Worm (Caenorhabditis elegans) whole organism, L2 larva: ENCODE data around the gene hum-8.

ENCODE experiments used
- ama-1 ChIP-seq: fragments of 150-350 bp; optimal IDR thresholded peaks from 2 replicates; lab custom pipeline; 2018; ENCODE audit warnings: inconsistent platforms
- elt-3 ChIP-seq: sonication (generic microtip); optimal IDR thresholded peaks from 2 replicates; lab custom pipeline; 2017; ENCODE audit warnings: missing biosample characterization, missing genetic modification characterization
- skn-1 ChIP-seq: sonication (generic microtip); optimal IDR thresholded peaks from 2 replicates; lab custom pipeline; 2017; ENCODE audit warnings: missing biosample characterization, missing genetic modification characterization

DNA sequence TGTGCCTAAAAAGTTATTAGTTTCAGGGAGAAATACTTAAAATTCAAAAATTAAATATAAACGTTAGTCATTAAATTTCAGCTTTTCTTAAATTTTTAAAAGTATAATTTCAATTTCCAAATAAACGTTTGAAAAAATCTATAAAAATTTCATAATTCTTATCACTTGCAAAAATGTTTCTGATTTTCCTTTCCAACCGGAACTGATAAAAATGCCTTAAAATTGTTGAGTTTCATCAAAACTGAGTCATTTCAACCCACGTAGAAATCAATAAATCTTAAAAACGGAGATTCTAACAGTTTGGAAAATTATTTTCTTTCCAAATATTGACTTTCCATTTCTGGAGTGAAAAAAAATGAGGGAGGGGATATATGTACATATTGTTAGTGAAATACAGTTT is 31.5 kb downstream of the hum-8 start:
- TF ChIP-seq elt-3 (tag; lab: Kevin White, UChicago) (no peak), skn-1 (tag; lab: Kevin White, UChicago) (no peak), ama-1 (lab: Kevin White, UChicago) (no peak)
